Fruit fly (Drosophila melanogaster): ENCODE measurements around the gene CG5592.

Gene CG5592

dm6 chr3L:5907077-5907476 lies 9.6 kb downstream of the CG5592 start, which contains the start of gene CG13288:
Gene CG13288 (plus strand): TSS chr3L:5907381.
- no peak for TF ChIP-seq psq (optimal IDR thresholded peaks at IDR 0.05)
- no peak for TF ChIP-seq EcR (GFP tag; optimal IDR thresholded peaks at IDR 0.05)
- TF ChIP-seq CG8478 (optimal IDR thresholded peaks at IDR 0.05) = no peak
- no peak for TF ChIP-seq pan (optimal IDR thresholded peaks at IDR 0.05)
- no peak for TF ChIP-seq Dll (optimal IDR thresholded peaks at IDR 0.05)
- TF ChIP-seq usp (GFP tag; optimal IDR thresholded peaks at IDR 0.05) = no peak

DNA sequence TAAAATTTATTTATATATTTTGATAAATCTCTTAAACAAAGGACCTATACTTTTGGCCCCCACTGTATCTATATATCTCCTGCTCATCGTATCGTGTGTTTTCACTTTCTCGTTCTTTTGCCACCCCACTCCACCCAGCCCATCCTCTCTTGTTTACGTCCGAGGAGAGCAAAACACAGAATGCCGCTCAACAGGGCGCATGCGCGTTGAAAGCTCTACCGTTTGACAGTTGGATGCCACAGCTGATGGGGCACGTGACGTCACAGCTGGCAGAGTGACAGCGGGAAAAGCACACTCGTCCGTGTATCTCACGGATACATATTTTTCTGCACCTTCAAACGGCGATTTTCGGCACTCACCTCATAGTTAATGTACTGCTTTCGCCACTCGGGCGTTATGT lies 23.3 kb downstream of the CG5592 start:
- TF ChIP-seq EcR (GFP tag; optimal IDR thresholded peaks at IDR 0.05) (no peak), pan (optimal IDR thresholded peaks at IDR 0.05) (no peak), usp (GFP tag; optimal IDR thresholded peaks at IDR 0.05) (no peak), Dll (optimal IDR thresholded peaks at IDR 0.05) (no peak), psq (optimal IDR thresholded peaks at IDR 0.05) (no peak), CG8478 (optimal IDR thresholded peaks at IDR 0.05) (no peak)

DNA sequence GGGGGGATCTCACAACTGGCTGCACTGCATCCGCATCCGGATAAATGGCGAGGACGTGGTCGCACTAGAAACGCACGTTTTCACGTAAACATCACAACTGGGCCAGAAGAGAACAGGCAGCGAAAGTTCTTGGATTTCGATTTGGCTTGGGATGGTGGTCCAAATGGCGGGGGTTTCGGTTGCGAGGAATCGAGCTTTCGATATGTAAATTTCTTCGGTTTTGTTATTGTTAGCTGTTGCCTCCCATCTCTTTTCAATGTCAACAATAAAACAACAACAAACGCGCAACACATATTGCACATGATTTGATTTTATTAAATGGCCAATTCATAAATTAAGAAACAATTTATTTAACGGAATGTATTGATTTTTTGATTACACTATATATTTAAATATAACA lies 23.8 kb downstream of the CG5592 start, which contains the start of gene PXo:
TSS of gene PXo (minus strand) at position 101 of the 400 bp plus-strand sequence.
- TF ChIP-seq usp (GFP tag; optimal IDR thresholded peaks at IDR 0.05) (no peak), EcR (GFP tag; optimal IDR thresholded peaks at IDR 0.05) (no peak)

DNA sequence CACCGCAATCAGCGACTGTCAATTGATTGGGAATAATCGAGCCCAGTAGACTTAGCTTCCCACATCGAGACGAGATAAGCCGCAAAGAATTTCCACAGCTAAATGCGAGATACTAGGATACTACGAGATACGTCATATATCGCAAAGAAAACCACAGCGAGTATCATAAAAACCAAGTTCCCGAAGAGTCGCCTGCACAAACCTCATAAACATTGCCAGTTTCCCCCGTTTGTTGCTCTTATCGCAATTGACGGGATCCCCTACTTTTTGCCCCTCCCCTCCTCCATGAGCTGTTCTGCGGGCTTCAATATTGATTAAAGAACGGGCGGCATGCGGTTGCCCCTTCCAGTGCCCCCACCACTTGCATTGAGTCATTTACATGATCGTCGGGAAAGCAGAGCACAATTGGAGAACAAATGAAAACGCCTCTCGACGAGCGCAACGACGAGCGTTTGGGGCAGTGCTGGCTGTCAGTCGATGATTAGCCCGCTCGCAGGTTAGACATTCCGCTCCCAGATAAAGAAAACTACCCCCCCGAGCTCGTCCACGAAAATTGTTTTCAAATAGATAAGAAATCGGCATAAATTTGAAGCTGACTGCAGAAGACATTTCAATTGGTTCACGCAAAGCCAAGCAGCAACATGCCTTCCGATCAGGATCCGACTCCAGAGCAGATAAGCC lies 24.7 kb downstream of the CG5592 start, which contains the start of gene CG32407:
TSS of gene CG32407 (plus strand) at position 51 of the 681 bp plus-strand sequence.
- TF ChIP-seq pan (optimal IDR thresholded peaks at IDR 0.05) (no peak), usp (GFP tag; optimal IDR thresholded peaks at IDR 0.05) (no peak), Dll (optimal IDR thresholded peaks at IDR 0.05) (no peak), EcR (GFP tag; optimal IDR thresholded peaks at IDR 0.05) (no peak), psq (optimal IDR thresholded peaks at IDR 0.05) (no peak), CG8478 (optimal IDR thresholded peaks at IDR 0.05) (no peak)

dm6 chr3L:5923646-5924122 lies 26.2 kb downstream of the CG5592 start, which contains the start of gene CG33523:
Gene CG33523 (plus strand): TSS chr3L:5923862.
- TF ChIP-seq EcR (GFP tag; optimal IDR thresholded peaks at IDR 0.05) (no peak), usp (GFP tag; optimal IDR thresholded peaks at IDR 0.05) (no peak), CG8478 (optimal IDR thresholded peaks at IDR 0.05) (no peak), Dll (optimal IDR thresholded peaks at IDR 0.05) (no peak), pan (optimal IDR thresholded peaks at IDR 0.05) (no peak), psq (optimal IDR thresholded peaks at IDR 0.05) (no peak)

dm6 chr3L:5926015-5926988 lies 28.9 kb downstream of the CG5592 start:
- TF ChIP-seq usp (GFP tag; optimal IDR thresholded peaks at IDR 0.05) (no peak), Dll (optimal IDR thresholded peaks at IDR 0.05) (peak; percentile 84)

dm6 chr3L:5927536-5927935 lies 30.1 kb downstream of the CG5592 start:
- TF ChIP-seq psq (optimal IDR thresholded peaks at IDR 0.05) = no peak
- no peak for TF ChIP-seq Dll (optimal IDR thresholded peaks at IDR 0.05)
- no peak for TF ChIP-seq EcR (GFP tag; optimal IDR thresholded peaks at IDR 0.05)
- TF ChIP-seq CG8478 (optimal IDR thresholded peaks at IDR 0.05) = no peak
- TF ChIP-seq pan (optimal IDR thresholded peaks at IDR 0.05) = no peak
- TF ChIP-seq usp (GFP tag; optimal IDR thresholded peaks at IDR 0.05) = no peak

- no peak for TF ChIP-seq pan (optimal IDR thresholded peaks at IDR 0.05)
- no peak for TF ChIP-seq EcR (GFP tag; optimal IDR thresholded peaks at IDR 0.05)
- TF ChIP-seq CG8478 (optimal IDR thresholded peaks at IDR 0.05) = no peak
- TF ChIP-seq psq (optimal IDR thresholded peaks at IDR 0.05) = no peak
- TF ChIP-seq Dll (optimal IDR thresholded peaks at IDR 0.05) = no peak
- TF ChIP-seq usp (GFP tag; optimal IDR thresholded peaks at IDR 0.05) = no peak
Observed at dm6 chr3L:5932363-5932914, 35.0 kb downstream of the CG5592 start, which contains the start of gene Rcc1. Gene Rcc1 (minus strand): TSS chr3L:5932773.

- TF ChIP-seq psq (optimal IDR thresholded peaks at IDR 0.05) (no peak), pan (optimal IDR thresholded peaks at IDR 0.05) (no peak), usp (GFP tag; optimal IDR thresholded peaks at IDR 0.05) (no peak), EcR (GFP tag; optimal IDR thresholded peaks at IDR 0.05) (no peak), Dll (optimal IDR thresholded peaks at IDR 0.05) (no peak), CG8478 (optimal IDR thresholded peaks at IDR 0.05) (no peak)
Observed at dm6 chr3L:5940431-5940830, 43.0 kb downstream of the CG5592 start.

DNA sequence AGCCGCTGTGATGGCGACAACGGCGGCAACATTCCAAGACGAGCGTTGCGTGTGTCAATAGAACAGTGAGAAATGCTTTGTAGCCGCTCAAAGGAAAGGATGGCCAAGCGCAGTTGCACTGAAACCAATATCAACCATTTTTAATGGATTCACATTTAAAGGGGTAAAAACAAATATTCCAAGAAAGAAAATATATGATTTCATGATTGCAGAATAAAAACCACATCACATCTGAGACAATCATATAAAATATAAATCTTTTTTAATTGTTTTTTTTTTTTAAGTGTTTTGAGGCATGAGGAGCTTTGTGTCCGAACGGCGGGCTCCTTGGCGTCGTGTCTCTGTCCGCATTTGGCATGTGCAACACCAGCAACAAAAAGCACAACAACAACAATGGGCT lies 43.6 kb downstream of the CG5592 start:
- TF ChIP-seq Dll (optimal IDR thresholded peaks at IDR 0.05) (no peak), EcR (GFP tag; optimal IDR thresholded peaks at IDR 0.05) (no peak), pan (optimal IDR thresholded peaks at IDR 0.05) (no peak), CG8478 (optimal IDR thresholded peaks at IDR 0.05) (no peak), psq (optimal IDR thresholded peaks at IDR 0.05) (no peak), usp (GFP tag; optimal IDR thresholded peaks at IDR 0.05) (no peak)

DNA sequence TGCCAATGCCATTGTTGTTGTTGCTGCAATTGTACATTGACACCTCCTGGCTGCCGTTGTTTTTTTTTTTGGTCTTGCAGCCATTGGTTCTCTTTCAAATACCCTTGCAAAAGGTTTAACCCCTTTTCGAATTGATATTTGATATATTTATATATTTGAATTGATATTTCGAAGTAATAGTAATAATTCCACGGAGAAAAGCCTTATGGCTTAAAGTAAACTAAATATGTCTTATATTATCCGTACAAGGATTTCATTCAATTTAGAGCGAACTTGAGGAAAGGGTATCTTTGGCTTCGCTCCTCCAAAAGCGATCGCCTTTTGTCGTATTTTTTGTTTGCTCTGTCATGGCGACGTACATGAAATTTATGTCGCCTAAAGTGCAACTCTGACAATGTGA lies 44.1 kb downstream of the CG5592 start:
- no peak for TF ChIP-seq psq (optimal IDR thresholded peaks at IDR 0.05)
- no peak for TF ChIP-seq CG8478 (optimal IDR thresholded peaks at IDR 0.05)
